Comparison of ENCODE assay signal across 1 fruit fly cellular context in the genomic region with DNA sequence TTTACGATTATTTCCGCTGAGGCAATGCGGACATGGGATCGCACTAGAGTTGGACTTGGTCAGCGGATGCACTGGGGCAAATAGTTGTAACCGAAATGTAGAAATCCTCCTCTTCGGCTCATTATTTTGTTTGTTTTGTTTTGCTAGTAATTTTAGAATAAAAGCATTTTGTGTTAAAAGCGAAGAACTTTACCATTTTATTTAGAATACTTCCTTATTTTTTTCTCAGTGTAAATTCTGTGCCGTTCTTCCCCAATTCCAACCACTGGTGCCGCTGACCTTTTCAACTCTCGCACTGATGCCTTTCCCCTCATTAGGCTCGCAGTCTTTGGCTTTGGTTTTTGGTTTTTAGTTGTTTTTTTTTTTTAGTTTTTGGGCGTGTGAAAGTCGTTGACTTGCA.
TF ChIP-seq lines count a peak whose summit lies in the region.

No protein-coding gene starts in this region.

TF ChIP-seq in whole organism, embryonic, 481 proteins besides CTCF, POLR2A, EP300 and RAD21 (continued from another document and continues in another):
- TF ChIP-seq gsb-n (tag; optimal IDR thresholded peaks at IDR 0.05; lab: Kevin White, UChicago), result peak; percentile 66
- TF ChIP-seq p53 (GFP tag; optimal IDR thresholded peaks at IDR 0.05; lab: Kevin White, UChicago), result no peak
- TF ChIP-seq Mes4 (GFP tag; optimal IDR thresholded peaks at IDR 0.05; lab: Kevin White, UChicago), result peak; percentile 57
- TF ChIP-seq Atf6 (GFP tag; IDR thresholded peaks at IDR 0.05; lab: Robert Waterston, UW), result no peak
- peak; percentile 37 for TF ChIP-seq Usf (GFP tag; optimal IDR thresholded peaks at IDR 0.05; lab: Kevin White, UChicago)
- TF ChIP-seq Camta (GFP tag; optimal IDR thresholded peaks at IDR 0.05; lab: Kevin White, UChicago), result no peak
- TF ChIP-seq Tbp (GFP tag; optimal IDR thresholded peaks at IDR 0.05; lab: Kevin White, UChicago), result no peak
- TF ChIP-seq ERR (GFP tag; optimal IDR thresholded peaks at IDR 0.05; lab: Kevin White, UChicago), result no peak
- TF ChIP-seq pnt (GFP tag; optimal IDR thresholded peaks at IDR 0.05; lab: Kevin White, UChicago), result peak; percentile 57
- peak in 1 of 2 experiments; percentile 7 for TF ChIP-seq Hr51 (GFP tag; optimal IDR thresholded peaks at IDR 0.05; lab: Kevin White, UChicago)
- no peak for TF ChIP-seq Eip74EF (GFP tag; optimal IDR thresholded peaks at IDR 0.05; lab: Kevin White, UChicago)
- TF ChIP-seq Pdp1 (GFP tag; optimal IDR thresholded peaks at IDR 0.05; lab: Kevin White, UChicago), result peak; percentile 27 to 34
- TF ChIP-seq CG6175 (GFP tag; IDR thresholded peaks at IDR 0.05; lab: Robert Waterston, UW), result no peak
- peak; percentile 29 for TF ChIP-seq CG10654 (GFP tag; optimal IDR thresholded peaks at IDR 0.05; lab: Kevin White, UChicago)
- no peak for TF ChIP-seq jigr1 (GFP tag; IDR thresholded peaks at IDR 0.05; lab: Robert Waterston, UW)
- no peak for TF ChIP-seq sqz (GFP tag; optimal IDR thresholded peaks at IDR 0.05; lab: Kevin White, UChicago)
- TF ChIP-seq CG1792 (GFP tag; optimal IDR thresholded peaks at IDR 0.05; lab: Kevin White, UChicago), result no peak
- no peak for TF ChIP-seq Nf-YA (GFP tag; IDR thresholded peaks at IDR 0.05; lab: Robert Waterston, UW)
- peak; percentile 25 for TF ChIP-seq CG3407 (GFP tag; optimal IDR thresholded peaks at IDR 0.05; lab: Kevin White, UChicago)
- TF ChIP-seq CG10209 (GFP tag; optimal IDR thresholded peaks at IDR 0.05; lab: Kevin White, UChicago), result peak; percentile 48
- TF ChIP-seq kah (GFP tag; optimal IDR thresholded peaks at IDR 0.05; lab: Kevin White, UChicago), result no peak
- no peak for TF ChIP-seq CG10462 (GFP tag; optimal IDR thresholded peaks at IDR 0.05; lab: Kevin White, UChicago)
- no peak for TF ChIP-seq gro (GFP tag; optimal IDR thresholded peaks at IDR 0.05; lab: Kevin White, UChicago)
- TF ChIP-seq CG14441 (GFP tag; IDR thresholded peaks at IDR 0.05; lab: Robert Waterston, UW), result no peak
- TF ChIP-seq sim (GFP tag; IDR thresholded peaks at IDR 0.05; lab: Robert Waterston, UW), result 0 out of 2 replicates have a peak, but pooled peaks have one; percentile 36
- no peak for TF ChIP-seq HLH4C (GFP tag; IDR thresholded peaks at IDR 0.05; lab: Robert Waterston, UW; ENCODE audit: partially characterized antibody)
- no peak for TF ChIP-seq Myb (GFP tag; optimal IDR thresholded peaks at IDR 0.05; lab: Kevin White, UChicago)
- TF ChIP-seq D19A (tag; optimal IDR thresholded peaks at IDR 0.05; lab: Kevin White, UChicago), result peak; percentile 53
- no peak for TF ChIP-seq Lim3 (GFP tag; IDR thresholded peaks at IDR 0.05; lab: Robert Waterston, UW)
- TF ChIP-seq H2.0 (GFP tag; IDR thresholded peaks at IDR 0.05; lab: Robert Waterston, UW), result no peak
- no peak for TF ChIP-seq sna (GFP tag; IDR thresholded peaks at IDR 0.05; lab: Robert Waterston, UW; ENCODE audit: partially characterized antibody)
- TF ChIP-seq CG7745 (tag; optimal IDR thresholded peaks at IDR 0.05; lab: Kevin White, UChicago), result no peak
- TF ChIP-seq Nf-YB (GFP tag; optimal IDR thresholded peaks at IDR 0.05; lab: Kevin White, UChicago), result peak; percentile 6
- TF ChIP-seq CG10543 (GFP tag; optimal IDR thresholded peaks at IDR 0.05; lab: Kevin White, UChicago), result no peak
- TF ChIP-seq Stat92E (GFP tag; optimal IDR thresholded peaks at IDR 0.05; lab: Kevin White, UChicago), result peak in 1 of 3 experiments; percentile 23
- no peak for TF ChIP-seq amos (GFP tag; IDR thresholded peaks at IDR 0.05; lab: Robert Waterston, UW; ENCODE audit: partially characterized antibody)
- no peak for TF ChIP-seq CG4707 (GFP tag; optimal IDR thresholded peaks at IDR 0.05; lab: Kevin White, UChicago)
- peak; percentile 15 for TF ChIP-seq CG12236 (GFP tag; optimal IDR thresholded peaks at IDR 0.05; lab: Kevin White, UChicago)
- peak; percentile 81 for TF ChIP-seq Xrp1 (GFP tag; IDR thresholded peaks at IDR 0.05; lab: Robert Waterston, UW)
- TF ChIP-seq lmd (GFP tag; IDR thresholded peaks at IDR 0.05; lab: Robert Waterston, UW), result peak; percentile 55
- 0 out of 2 replicates have a peak, but pooled peaks have one; percentile 25 for TF ChIP-seq CG3847 (GFP tag; IDR thresholded peaks at IDR 0.05; lab: Robert Waterston, UW)
- TF ChIP-seq psq (GFP tag; optimal IDR thresholded peaks at IDR 0.05; lab: Kevin White, UChicago), result peak; percentile 5
- TF ChIP-seq Drgx (GFP tag; IDR thresholded peaks at IDR 0.05; lab: Robert Waterston, UW), result peak; percentile 59
- no peak for TF ChIP-seq hbn (GFP tag; IDR thresholded peaks at IDR 0.05; lab: Robert Waterston, UW; ENCODE audit: partially characterized antibody)
- TF ChIP-seq CG8290 (GFP tag; optimal IDR thresholded peaks at IDR 0.05; lab: Kevin White, UChicago), result no peak
- TF ChIP-seq CG8290 (tag; optimal IDR thresholded peaks at IDR 0.05; lab: Kevin White, UChicago), result no peak
- TF ChIP-seq exex (tag; optimal IDR thresholded peaks at IDR 0.05; lab: Kevin White, UChicago), result no peak
- no peak for TF ChIP-seq CG7963 (GFP tag; IDR thresholded peaks at IDR 0.05; lab: Robert Waterston, UW; ENCODE audit: partially characterized antibody)
- no peak for TF ChIP-seq CG17568 (GFP tag; optimal IDR thresholded peaks at IDR 0.05; lab: Kevin White, UChicago)
- TF ChIP-seq CrebB (tag; optimal IDR thresholded peaks at IDR 0.05; lab: Kevin White, UChicago), result no peak
- no peak for TF ChIP-seq HHEX (GFP tag; optimal IDR thresholded peaks at IDR 0.05; lab: Kevin White, UChicago)
- peak; percentile 77 for TF ChIP-seq CG2712 (tag; optimal IDR thresholded peaks at IDR 0.05; lab: Kevin White, UChicago)
- no peak for TF ChIP-seq grn (GFP tag; optimal IDR thresholded peaks at IDR 0.05; lab: Kevin White, UChicago)
- peak; percentile 3 for TF ChIP-seq MTF-1 (GFP tag; optimal IDR thresholded peaks at IDR 0.05; lab: Kevin White, UChicago; ENCODE audit: borderline replicate concordance)
- peak; percentile 20 for TF ChIP-seq kay (GFP tag; optimal IDR thresholded peaks at IDR 0.05; lab: Kevin White, UChicago)
- no peak for TF ChIP-seq toy (GFP tag; IDR thresholded peaks at IDR 0.05; lab: Robert Waterston, UW)
- peak in 1 of 2 experiments; percentile 30 for TF ChIP-seq eve (GFP tag; optimal IDR thresholded peaks at IDR 0.05; lab: Kevin White, UChicago)
- no peak for TF ChIP-seq wor (GFP tag; IDR thresholded peaks at IDR 0.05; lab: Robert Waterston, UW)
- no peak for TF ChIP-seq CG16813 (GFP tag; IDR thresholded peaks at IDR 0.05; lab: Robert Waterston, UW; ENCODE audit: partially characterized antibody)
- no peak for TF ChIP-seq CG17186 (GFP tag; optimal IDR thresholded peaks at IDR 0.05; lab: Kevin White, UChicago)
- TF ChIP-seq Ada2b (GFP tag; IDR thresholded peaks at IDR 0.05; lab: Robert Waterston, UW), result peak; percentile 41; the same call in 1 of the 2 replicates
- peak; percentile 45 for TF ChIP-seq CG15696 (tag; optimal IDR thresholded peaks at IDR 0.05; lab: Kevin White, UChicago)
- TF ChIP-seq onecut (GFP tag; IDR thresholded peaks at IDR 0.05; lab: Robert Waterston, UW), result peak; percentile 15; the same call in 1 of the 2 replicates
- TF ChIP-seq CG1233 (GFP tag; optimal IDR thresholded peaks at IDR 0.05; lab: Kevin White, UChicago), result no peak
- TF ChIP-seq bowl (GFP tag; IDR thresholded peaks at IDR 0.05; lab: Robert Waterston, UW), result no peak
- TF ChIP-seq dmrt99B (tag; optimal IDR thresholded peaks at IDR 0.05; lab: Kevin White, UChicago), result peak; percentile 33
- TF ChIP-seq CG8944 (GFP tag; optimal IDR thresholded peaks at IDR 0.05; lab: Kevin White, UChicago), result peak; percentile 44
- no peak for TF ChIP-seq danr (GFP tag; IDR thresholded peaks at IDR 0.05; lab: Robert Waterston, UW)
- peak; percentile 12 for TF ChIP-seq Sox100B (GFP tag; optimal IDR thresholded peaks at IDR 0.05; lab: Kevin White, UChicago)
- TF ChIP-seq CG32772 (GFP tag; IDR thresholded peaks at IDR 0.05; lab: Robert Waterston, UW), result peak; percentile 41
- no peak for TF ChIP-seq usp (GFP tag; optimal IDR thresholded peaks at IDR 0.05; lab: Kevin White, UChicago)
- TF ChIP-seq trem (tag; optimal IDR thresholded peaks at IDR 0.05; lab: Kevin White, UChicago), result peak; percentile 55
- TF ChIP-seq mirr (GFP tag; optimal IDR thresholded peaks at IDR 0.05; lab: Kevin White, UChicago), result no peak
- TF ChIP-seq salm (tag; optimal IDR thresholded peaks at IDR 0.05; lab: Kevin White, UChicago), result no peak
- TF ChIP-seq crol (GFP tag; IDR thresholded peaks at IDR 0.05; lab: Robert Waterston, UW), result no peak
- peak; percentile 62 for TF ChIP-seq CG10267 (tag; optimal IDR thresholded peaks at IDR 0.05; lab: Kevin White, UChicago)
- no peak for TF ChIP-seq ab (GFP tag; optimal IDR thresholded peaks at IDR 0.05; lab: Kevin White, UChicago)
- TF ChIP-seq hth (optimal IDR thresholded peaks at IDR 0.05; lab: Kevin White, UChicago), result no peak
- 0 out of 3 replicates have a peak, but pooled peaks have one; percentile 21 for TF ChIP-seq Dbx (GFP tag; IDR thresholded peaks at IDR 0.05; lab: Robert Waterston, UW)
- TF ChIP-seq CG5245 (GFP tag; optimal IDR thresholded peaks at IDR 0.05; lab: Kevin White, UChicago), result peak; percentile 63
- TF ChIP-seq lola (GFP tag; optimal IDR thresholded peaks at IDR 0.05; lab: Kevin White, UChicago), result peak in 1 of 3 experiments; percentile 85
- no peak for TF ChIP-seq Mad (GFP tag; optimal IDR thresholded peaks at IDR 0.05; lab: Kevin White, UChicago)
- TF ChIP-seq E2f2 (GFP tag; IDR thresholded peaks at IDR 0.05; lab: Robert Waterston, UW), result no peak; the same call in 1 of the 2 replicates
- no peak for TF ChIP-seq rib (GFP tag; IDR thresholded peaks at IDR 0.05; lab: Robert Waterston, UW)
- peak; percentile 58 for TF ChIP-seq NC2β (GFP tag; optimal IDR thresholded peaks at IDR 0.05; lab: Kevin White, UChicago)
- TF ChIP-seq bcd (GFP tag; optimal IDR thresholded peaks at IDR 0.05; lab: Kevin White, UChicago), result peak; percentile 44
- TF ChIP-seq CG9797 (GFP tag; optimal IDR thresholded peaks at IDR 0.05; lab: Kevin White, UChicago), result no peak
- no peak for TF ChIP-seq CkIIα-i1 (GFP tag; IDR thresholded peaks at IDR 0.05; lab: Robert Waterston, UW)
- TF ChIP-seq vfl (GFP tag; optimal IDR thresholded peaks at IDR 0.05; lab: Kevin White, UChicago), result no peak
- TF ChIP-seq az2 (GFP tag; optimal IDR thresholded peaks at IDR 0.05; lab: Kevin White, UChicago), result peak; percentile 51
- no peak for TF ChIP-seq CG34224 (GFP tag; IDR thresholded peaks at IDR 0.05; lab: Robert Waterston, UW; ENCODE audit: partially characterized antibody)
- peak; percentile 59 for TF ChIP-seq CG12391 (tag; optimal IDR thresholded peaks at IDR 0.05; lab: Kevin White, UChicago)
- TF ChIP-seq CG11696 (GFP tag; IDR thresholded peaks at IDR 0.05; lab: Robert Waterston, UW), result no peak; the same call in 1 of the 2 replicates
- no peak for TF ChIP-seq mld (GFP tag; IDR thresholded peaks at IDR 0.05; lab: Robert Waterston, UW; ENCODE audit: partially characterized antibody)
- TF ChIP-seq CG7839 (tag; optimal IDR thresholded peaks at IDR 0.05; lab: Kevin White, UChicago), result peak; percentile 65
- TF ChIP-seq CG18011 (GFP tag; optimal IDR thresholded peaks at IDR 0.05; lab: Kevin White, UChicago), result no peak
- no peak for TF ChIP-seq CG4617 (GFP tag; optimal IDR thresholded peaks at IDR 0.05; lab: Kevin White, UChicago; ENCODE audit: borderline replicate concordance)
- TF ChIP-seq Fer2 (tag; optimal IDR thresholded peaks at IDR 0.05; lab: Kevin White, UChicago), result no peak
- no peak for TF ChIP-seq CG11695 (GFP tag; IDR thresholded peaks at IDR 0.05; lab: Robert Waterston, UW)
- TF ChIP-seq CG10147 (GFP tag; optimal IDR thresholded peaks at IDR 0.05; lab: Kevin White, UChicago), result no peak
- TF ChIP-seq mam (GFP tag; optimal IDR thresholded peaks at IDR 0.05; lab: Kevin White, UChicago), result peak; percentile 29
- TF ChIP-seq Jarid2 (GFP tag; optimal IDR thresholded peaks at IDR 0.05; lab: Kevin White, UChicago), result peak; percentile 38
- TF ChIP-seq Dip2 (GFP tag; IDR thresholded peaks at IDR 0.05; lab: Robert Waterston, UW), result no peak
- no peak for TF ChIP-seq CG11398 (GFP tag; optimal IDR thresholded peaks at IDR 0.05; lab: Kevin White, UChicago)
- no peak for TF ChIP-seq Doc2 (GFP tag; IDR thresholded peaks at IDR 0.05; lab: Robert Waterston, UW)
- TF ChIP-seq CG1529 (GFP tag; optimal IDR thresholded peaks at IDR 0.05; lab: Kevin White, UChicago), result no peak
- TF ChIP-seq CG6254 (GFP tag; optimal IDR thresholded peaks at IDR 0.05; lab: Kevin White, UChicago), result peak; percentile 60
- TF ChIP-seq sob (GFP tag; IDR thresholded peaks at IDR 0.05; lab: Robert Waterston, UW), result peak; percentile 5; the same call in 1 of the 2 replicates
- TF ChIP-seq CG12104 (GFP tag; optimal IDR thresholded peaks at IDR 0.05; lab: Kevin White, UChicago), result no peak
- TF ChIP-seq pum (GFP tag; optimal IDR thresholded peaks at IDR 0.05; lab: Kevin White, UChicago), result peak; percentile 60
- TF ChIP-seq CG3163 (GFP tag; optimal IDR thresholded peaks at IDR 0.05; lab: Kevin White, UChicago), result no peak
- no peak for TF ChIP-seq CG3281 (GFP tag; optimal IDR thresholded peaks at IDR 0.05; lab: Kevin White, UChicago)
- TF ChIP-seq shn (GFP tag; optimal IDR thresholded peaks at IDR 0.05; lab: Kevin White, UChicago), result no peak
- TF ChIP-seq Lhr (GFP tag; optimal IDR thresholded peaks at IDR 0.05; lab: Kevin White, UChicago), result no peak
- no peak for TF ChIP-seq GATAe (GFP tag; conservative IDR thresholded peaks at IDR 0.05; lab: Robert Waterston, UW)
- no peak for TF ChIP-seq Elba2 (GFP tag; optimal IDR thresholded peaks at IDR 0.05; lab: Kevin White, UChicago)
- peak; percentile 11 for TF ChIP-seq da (GFP tag; optimal IDR thresholded peaks at IDR 0.05; lab: Kevin White, UChicago)
- no peak for TF ChIP-seq ato (GFP tag; IDR thresholded peaks at IDR 0.05; lab: Robert Waterston, UW; ENCODE audit: partially characterized antibody)
- TF ChIP-seq CG3065 (GFP tag; optimal IDR thresholded peaks at IDR 0.05; lab: Kevin White, UChicago), result no peak
- TF ChIP-seq Sin3A (optimal IDR thresholded peaks at IDR 0.05; lab: Kevin White, UChicago), result no peak
- no peak for TF ChIP-seq CG12071 (GFP tag; optimal IDR thresholded peaks at IDR 0.05; lab: Kevin White, UChicago)
- TF ChIP-seq fd102C (GFP tag; optimal IDR thresholded peaks at IDR 0.05; lab: Kevin White, UChicago), result no peak
- TF ChIP-seq sd (tag; optimal IDR thresholded peaks at IDR 0.05; lab: Kevin White, UChicago), result no peak
- TF ChIP-seq tx (GFP tag; optimal IDR thresholded peaks at IDR 0.05; lab: Kevin White, UChicago), result peak; percentile 9
- no peak for TF ChIP-seq kni (GFP tag; optimal IDR thresholded peaks at IDR 0.05; lab: Kevin White, UChicago)
- no peak for TF ChIP-seq CG9932 (GFP tag; IDR thresholded peaks at IDR 0.05; lab: Robert Waterston, UW)
- no peak for TF ChIP-seq wek (GFP tag; optimal IDR thresholded peaks at IDR 0.05; lab: Kevin White, UChicago)
- TF ChIP-seq maf-S (GFP tag; optimal IDR thresholded peaks at IDR 0.05; lab: Kevin White, UChicago), result no peak
- no peak for TF ChIP-seq Dref (GFP tag; IDR thresholded peaks at IDR 0.05; lab: Robert Waterston, UW)
